Worm (Caenorhabditis elegans) whole organism, L4 larva: ENCODE results near the gene F56C3.9.

Experiments
- D1046.2 ChIP-seq: fragments of 200-800 bp; sonication (Bioruptor generic); IDR thresholded peaks from 2 replicates; pipeline ENCODE4 v1.3.6; 2022; ENCODE audit warnings: missing genetic modification characterization, missing compliant biosample characterization
- T20F7.1 ChIP-seq: fragments of 200-800 bp; sonication (Bioruptor generic); optimal IDR thresholded peaks from 2 replicates; lab custom pipeline; 2018; ENCODE audit warnings: mild to moderate bottlenecking, missing genetic modification characterization, missing compliant biosample characterization
- Y105C5A.15 ChIP-seq: fragments of 200-800 bp; sonication (Bioruptor generic); IDR thresholded peaks from 2 replicates; pipeline ENCODE4 v1.3.6; 2022; ENCODE audit warnings: missing genetic modification characterization, missing compliant biosample characterization
- Y5F2A.4 ChIP-seq: fragments of 200-800 bp; sonication (Bioruptor generic); optimal IDR thresholded peaks from 2 replicates; lab custom pipeline; 2018; ENCODE audit warnings: mild to moderate bottlenecking, missing genetic modification characterization, missing compliant biosample characterization
- ceh-20 ChIP-seq: fragments of 200-800 bp; sonication (Bioruptor generic); IDR thresholded peaks from 2 replicates; pipeline ENCODE4 v1.3.6; 2022; ENCODE audit warnings: missing genetic modification reagents, missing genetic modification characterization, missing compliant biosample characterization
- ceh-82 ChIP-seq: sonication (generic microtip); optimal IDR thresholded peaks from 2 replicates; lab custom pipeline; 2017; ENCODE audit warnings: missing biosample characterization, missing genetic modification characterization
- daf-12 ChIP-seq: fragments of 150-350 bp; optimal IDR thresholded peaks from 2 replicates; lab custom pipeline; 2014; ENCODE audit warnings: missing biosample characterization, missing genetic modification reagents, missing genetic modification characterization
- daf-16 ChIP-seq, 3 experiments: sonication (generic microtip); optimal IDR thresholded peaks; 2 replicates each; lab custom pipeline; 2016 to 2017; ENCODE audit warnings: missing genetic modification characterization in 3 of 3, missing genetic modification reagents in 3 of 3, mild to moderate bottlenecking in 2 of 3, missing compliant biosample characterization in 2 of 3, missing biosample characterization in 1 of 3, moderate library complexity in 1 of 3
- dmd-6 ChIP-seq: fragments of 200-800 bp; sonication (Bioruptor generic); IDR thresholded peaks from 2 replicates; pipeline ENCODE4 v1.3.6; 2022; ENCODE audit warnings: missing genetic modification reagents, missing genetic modification characterization, missing compliant biosample characterization
- dmd-9 ChIP-seq: fragments of 200-800 bp; sonication (Bioruptor generic); IDR thresholded peaks from 2 replicates; pipeline ENCODE4 v1.3.6; 2022; ENCODE audit warnings: missing genetic modification reagents, missing genetic modification characterization, missing compliant biosample characterization
- duxl-1 ChIP-seq: sonication (generic microtip); optimal IDR thresholded peaks from 2 replicates; lab custom pipeline; 2016; ENCODE audit warnings: mild to moderate bottlenecking, missing genetic modification characterization, moderate library complexity, missing compliant biosample characterization; ENCODE audit not compliant: poor library complexity
- dve-1 ChIP-seq: sonication (generic microtip); optimal IDR thresholded peaks from 2 replicates; lab custom pipeline; 2017; ENCODE audit warnings: antibody characterized with exemption, mild to moderate bottlenecking, missing genetic modification characterization, missing compliant biosample characterization; ENCODE audit not compliant: insufficient read depth
- hif-1 ChIP-seq, 2 experiments: sonication (generic microtip); optimal IDR thresholded peaks; 2 replicates each; lab custom pipeline; 2016 to 2017; ENCODE audit warnings: missing compliant biosample characterization in 2 of 2, missing genetic modification characterization in 2 of 2, missing genetic modification reagents in 2 of 2, missing genotype in 2 of 2, mild to moderate bottlenecking in 1 of 2
- hmg-1.1 ChIP-seq: fragments of 200-800 bp; sonication (Bioruptor generic); IDR thresholded peaks from 2 replicates; pipeline ENCODE4 v1.3.6; 2022; ENCODE audit warnings: missing genetic modification reagents, missing genetic modification characterization, missing compliant biosample characterization
- lim-7 ChIP-seq: fragments of 200-800 bp; sonication (Bioruptor generic); IDR thresholded peaks from 2 replicates; pipeline ENCODE4 v1.3.6; 2022; ENCODE audit warnings: missing genetic modification characterization, missing compliant biosample characterization
- lin-1 ChIP-seq: fragments of 200-800 bp; sonication (Bioruptor generic); IDR thresholded peaks from 2 replicates; pipeline ENCODE4 v1.3.6; 2022; ENCODE audit warnings: missing genetic modification reagents, missing genetic modification characterization, missing compliant biosample characterization
- lin-13 ChIP-seq: fragments of 150-350 bp; optimal IDR thresholded peaks from 2 replicates; lab custom pipeline; 2014; ENCODE audit warnings: missing biosample characterization, missing genetic modification reagents, missing genetic modification characterization
- lin-15B ChIP-seq: fragments of 150-350 bp; sonication (generic microtip); optimal IDR thresholded peaks from 3 replicates; lab custom pipeline; 2014; ENCODE audit warnings: missing biosample characterization, missing genetic modification characterization
- lin-29 ChIP-seq: fragments of 200-800 bp; sonication (Bioruptor generic); IDR thresholded peaks from 2 replicates; pipeline ENCODE4 v1.3.6; 2022; ENCODE audit warnings: missing genetic modification reagents, missing genetic modification characterization, missing compliant biosample characterization
- madf-9 ChIP-seq: fragments of 200-800 bp; sonication (Bioruptor generic); conservative IDR thresholded peaks from 2 replicates; pipeline ENCODE4 v1.3.6; 2022; ENCODE audit warnings: missing genetic modification reagents, missing genetic modification characterization, missing compliant biosample characterization
- mes-2 ChIP-seq: sonication (generic microtip); optimal IDR thresholded peaks from 2 replicates; lab custom pipeline; 2016; ENCODE audit warnings: missing genotype, mild to moderate bottlenecking, missing genetic modification characterization, missing compliant biosample characterization; ENCODE audit not compliant: poor library complexity, severe bottlenecking
- mxl-3 ChIP-seq: fragments of 200-800 bp; sonication (Bioruptor generic); optimal IDR thresholded peaks from 2 replicates; lab custom pipeline; 2018; ENCODE audit warnings: mild to moderate bottlenecking, missing genetic modification characterization, missing compliant biosample characterization
- nhr-25 ChIP-seq: sonication (generic microtip); optimal IDR thresholded peaks from 2 replicates; lab custom pipeline; 2017; ENCODE audit warnings: missing genetic modification characterization, mild to moderate bottlenecking, missing compliant biosample characterization, antibody characterized with exemption, moderate library complexity, borderline replicate concordance; ENCODE audit not compliant: insufficient read depth
- nhr-28 ChIP-seq: fragments of 150-350 bp; optimal IDR thresholded peaks from 2 replicates; lab custom pipeline; 2014; ENCODE audit warnings: missing biosample characterization, missing genetic modification characterization
- nhr-42 ChIP-seq: fragments of 200-800 bp; sonication (Bioruptor generic); IDR thresholded peaks from 2 replicates; pipeline ENCODE4 v1.3.6; 2022; ENCODE audit warnings: missing genetic modification characterization, missing compliant biosample characterization
- nhr-48 ChIP-seq: sonication (generic microtip); optimal IDR thresholded peaks from 2 replicates; lab custom pipeline; 2016; ENCODE audit warnings: mild to moderate bottlenecking, missing genetic modification characterization, missing compliant biosample characterization
- pha-4 ChIP-seq, 2 experiments: fragments of 150-350 bp in 1 of 2; fragments of 200-800 bp in 1 of 2; sonication (Bioruptor generic) in 1 of 2; IDR thresholded peaks in 1 of 2; optimal IDR thresholded peaks in 1 of 2; 2 replicates each; pipeline versions ENCODE4 v1.3.6 to Lab custom; 2014 to 2022; ENCODE audit warnings: missing genetic modification characterization in 2 of 2, missing genetic modification reagents in 2 of 2, missing biosample characterization in 1 of 2, missing compliant biosample characterization in 1 of 2
- pqm-1 ChIP-seq: sonication (generic microtip); optimal IDR thresholded peaks from 2 replicates; lab custom pipeline; 2017; ENCODE audit warnings: missing biosample characterization, missing genetic modification characterization
- saeg-2 ChIP-seq: fragments of 200-800 bp; sonication (Bioruptor generic); IDR thresholded peaks from 2 replicates; pipeline ENCODE4 v1.3.6; 2022; ENCODE audit warnings: missing genetic modification reagents, missing genetic modification characterization, missing compliant biosample characterization
- sdz-12 ChIP-seq: fragments of 200-800 bp; sonication (Bioruptor generic); optimal IDR thresholded peaks from 2 replicates; lab custom pipeline; 2018; ENCODE audit warnings: mild to moderate bottlenecking, missing genetic modification characterization, missing compliant biosample characterization
- tra-1 ChIP-seq: fragments of 200-800 bp; sonication (Bioruptor generic); IDR thresholded peaks from 2 replicates; pipeline ENCODE4 v1.3.6; 2022; ENCODE audit warnings: missing genetic modification reagents, missing genetic modification characterization, missing compliant biosample characterization
- unc-62 ChIP-seq, 3 experiments: fragments of 150-350 bp in 1 of 3; sonication (generic microtip); optimal IDR thresholded peaks in 2 of 3; peaks in 1 of 3; 1 replicate in 1 of 3; 2 replicates in 2 of 3; lab custom pipeline; 2014 to 2017; ENCODE audit warnings: missing biosample characterization in 3 of 3, missing genetic modification characterization in 3 of 3, missing genetic modification reagents in 3 of 3, missing genotype in 1 of 3
- vab-7 ChIP-seq: fragments of 200-800 bp; sonication (Bioruptor generic); IDR thresholded peaks from 2 replicates; pipeline ENCODE4 v1.3.6; 2022; ENCODE audit warnings: missing genetic modification reagents, missing genetic modification characterization, missing compliant biosample characterization
- zip-11 ChIP-seq: fragments of 200-800 bp; sonication (Bioruptor generic); IDR thresholded peaks from 2 replicates; pipeline ENCODE4 v1.3.6; 2022; ENCODE audit warnings: missing genetic modification characterization, missing compliant biosample characterization
- zip-2 ChIP-seq: fragments of 150-350 bp; optimal IDR thresholded peaks from 2 replicates; lab custom pipeline; 2014; ENCODE audit warnings: missing biosample characterization, missing genetic modification characterization
- ztf-11 ChIP-seq: fragments of 150-350 bp; optimal IDR thresholded peaks from 2 replicates; lab custom pipeline; 2014; ENCODE audit warnings: missing biosample characterization, missing genetic modification characterization

The F56C3.9 gene

DNA sequence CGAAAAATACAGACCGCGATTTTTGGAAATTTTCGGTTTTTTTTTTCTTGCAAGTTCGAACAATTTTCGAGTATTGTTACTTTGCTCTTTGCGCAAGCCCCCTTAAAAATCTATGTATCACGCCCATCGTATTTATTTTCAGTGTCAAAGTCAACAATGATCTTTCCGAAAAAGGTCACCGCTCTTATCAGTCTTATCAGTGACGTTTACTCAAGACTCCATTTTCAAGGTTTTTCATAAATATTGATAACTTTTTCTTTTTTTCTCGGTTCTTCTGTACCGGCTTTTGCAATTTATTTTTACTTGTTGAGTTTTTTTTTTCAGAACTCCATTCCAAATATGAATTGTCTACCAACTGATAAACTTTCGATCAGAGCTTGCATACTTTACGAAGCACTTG lies 22.1 kb downstream of the F56C3.9 start, which contains the start of gene fbxa-190:
Gene fbxa-190 (plus strand): TSS at position 325 of the 400 bp plus-strand sequence.
- TF ChIP-seq T20F7.1 (GFP tag; lab: Kevin White, UChicago) (no peak), ceh-20 (GFP tag; lab: Robert Waterston, UW) (no peak), dmd-6 (GFP tag; lab: Robert Waterston, UW) (peak; percentile 30; the same call in 1 of the 2 replicates), vab-7 (no peak), saeg-2 (GFP tag; lab: Robert Waterston, UW) (no peak), ztf-11 (no peak), lin-1 (GFP tag; lab: Robert Waterston, UW) (no peak), hif-1 (tag; optimal IDR thresholded peaks at IDR 0.05; lab: Kevin White, UChicago) (no peak), ceh-82 (tag; lab: Kevin White, UChicago) (no peak), sdz-12 (GFP tag; lab: Kevin White, UChicago) (no peak), dmd-9 (no peak), D1046.2 (GFP tag; lab: Robert Waterston, UW) (no peak), pqm-1 (tag; lab: Kevin White, UChicago) (peak; percentile 58), nhr-48 (tag; lab: Kevin White, UChicago) (no peak), zip-11 (no peak), lim-7 (no peak), lin-13 (GFP tag; lab: Kevin White, UChicago) (no peak), Y105C5A.15 (GFP tag; lab: Robert Waterston, UW) (no peak), dve-1 (peak; percentile 4), mxl-3 (no peak), nhr-28 (tag; lab: Kevin White, UChicago) (peak; percentile 22), lin-29 (GFP tag; lab: Robert Waterston, UW) (no peak), tra-1 (GFP tag; lab: Robert Waterston, UW) (no peak), daf-12 (no peak), nhr-42 (GFP tag; lab: Robert Waterston, UW) (no peak), zip-2 (tag; lab: Kevin White, UChicago) (no peak), lin-15B (tag; lab: Kevin White, UChicago) (no peak), Y5F2A.4 (no peak), pha-4 (GFP tag; IDR thresholded peaks at IDR 0.05; lab: Robert Waterston, UW) (no peak), pha-4 (tag; optimal IDR thresholded peaks at IDR 0.05; lab: Kevin White, UChicago) (no peak), daf-16 (GFP tag; optimal IDR thresholded peaks at IDR 0.05; lab: Kevin White, UChicago) (no peak), daf-16 (tag; optimal IDR thresholded peaks at IDR 0.05; lab: Kevin White, UChicago) (peak; percentile 87), madf-9 (GFP tag; lab: Robert Waterston, UW) (no peak)

DNA sequence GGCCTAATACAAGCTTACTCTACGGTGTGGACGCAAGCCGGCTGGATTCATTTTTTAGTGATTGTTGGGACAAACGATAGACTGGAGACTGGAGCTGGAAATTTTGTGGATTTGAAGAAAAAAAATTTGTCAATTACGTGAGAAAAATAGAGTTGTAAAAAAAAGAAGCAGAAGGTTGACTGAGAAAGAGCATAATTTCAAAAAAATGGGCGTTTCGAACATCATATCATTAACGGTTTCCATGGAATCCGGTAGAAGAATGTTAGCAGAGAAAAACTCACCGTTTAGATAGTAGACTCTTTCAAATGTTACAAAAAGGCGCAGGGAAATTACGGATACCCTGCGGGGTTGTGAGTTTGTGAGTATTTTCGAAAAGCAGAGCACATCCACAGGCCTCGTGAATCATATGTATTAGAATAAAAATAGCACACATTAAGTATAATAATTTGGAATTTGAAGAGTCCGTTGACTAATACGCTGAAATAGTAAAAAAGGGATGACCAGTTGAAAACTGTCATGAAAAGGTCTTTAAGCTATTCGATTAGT lies 23.0 kb downstream of the F56C3.9 start, which contains the start of gene F56C3.7:
Gene F56C3.7 (minus strand): TSS at position 51 of the 546 bp plus-strand sequence.
- TF ChIP-seq mes-2 (tag; lab: Kevin White, UChicago) (peak; percentile 49), duxl-1 (tag; lab: Kevin White, UChicago) (peak; percentile 39), hmg-1.1 (peak; percentile 46), unc-62 (GFP tag; optimal IDR thresholded peaks at IDR 0.05 in 1 of 2; lab: Kevin White, UChicago) (peak in 1 of 2 experiments; percentile 19), unc-62 (tag; optimal IDR thresholded peaks at IDR 0.05; lab: Kevin White, UChicago) (no peak), nhr-25 (tag; lab: Kevin White, UChicago) (no peak), nhr-42 (GFP tag; lab: Robert Waterston, UW) (peak; percentile 67; the same call in 1 of the 2 replicates)
